Fruit fly (Drosophila melanogaster) whole organism, pupa: ENCODE measurements around the gene CG5280.

Source experiments
- CG10348 ChIP-seq: fragments of 200-800 bp; sonication (Bioruptor generic); IDR thresholded peaks from 2 replicates; pipeline ENCODE4 v1.3.6; 2022; ENCODE audit warnings: missing biosample characterization, missing genetic modification characterization
- CG12605 ChIP-seq: fragments of 200-800 bp; sonication (Bioruptor generic); IDR thresholded peaks from 2 replicates; pipeline ENCODE4 v1.3.6; 2022; ENCODE audit warnings: missing biosample characterization, missing genetic modification characterization
- CG13204 ChIP-seq: fragments of 200-800 bp; sonication (Bioruptor generic); optimal IDR thresholded peaks from 2 replicates; lab custom pipeline; 2018; ENCODE audit warnings: missing biosample characterization, mild to moderate bottlenecking, missing genetic modification characterization, moderate library complexity
- CG17806 ChIP-seq: fragments of 200-800 bp; sonication (Bioruptor generic); optimal IDR thresholded peaks from 2 replicates; lab custom pipeline; 2018; ENCODE audit warnings: missing biosample characterization, mild to moderate bottlenecking, missing genetic modification characterization, moderate library complexity
- CG32121 ChIP-seq: fragments of 200-800 bp; sonication (Bioruptor generic); IDR thresholded peaks from 2 replicates; pipeline ENCODE4 v1.3.6; 2022; ENCODE audit warnings: missing biosample characterization, missing genetic modification characterization
- CG8159 ChIP-seq: fragments of 200-800 bp; sonication (Bioruptor generic); optimal IDR thresholded peaks from 3 replicates; lab custom pipeline; 2018; ENCODE audit warnings: missing biosample characterization, mild to moderate bottlenecking, missing genetic modification characterization, moderate library complexity
- EcR ChIP-seq: fragments of 200-800 bp; sonication (Bioruptor generic); optimal IDR thresholded peaks from 3 replicates; lab custom pipeline; 2019; ENCODE audit warnings: missing biosample characterization, missing genetic modification characterization, mild to moderate bottlenecking, moderate library complexity, missing genetic modification reagents
- fd96Ca ChIP-seq: fragments of 200-800 bp; sonication (Bioruptor generic); IDR thresholded peaks from 3 replicates; pipeline ENCODE4 v1.3.6; 2022; ENCODE audit warnings: missing biosample characterization, missing genetic modification characterization

- no peak for TF ChIP-seq CG8159 (tag; lab: Kevin White, UChicago)
- no peak for TF ChIP-seq CG17806 (tag; lab: Kevin White, UChicago)
- no peak for TF ChIP-seq CG10348 (GFP tag; lab: Robert Waterston, UW)
- no peak for TF ChIP-seq CG12605 (GFP tag; lab: Robert Waterston, UW)
- no peak for TF ChIP-seq fd96Ca (GFP tag; lab: Robert Waterston, UW)
- no peak for TF ChIP-seq CG13204 (GFP tag; lab: Kevin White, UChicago)
- no peak for TF ChIP-seq EcR (GFP tag; lab: Kevin White, UChicago)
- no peak for TF ChIP-seq CG32121 (GFP tag; lab: Robert Waterston, UW)
Observed at dm6 chr3L:9029183-9029789, 39.3 kb upstream of the CG5280 start.
